Fruit fly (Drosophila melanogaster): Measurements from ENCODE around the gene heca.

heca gene

DNA sequence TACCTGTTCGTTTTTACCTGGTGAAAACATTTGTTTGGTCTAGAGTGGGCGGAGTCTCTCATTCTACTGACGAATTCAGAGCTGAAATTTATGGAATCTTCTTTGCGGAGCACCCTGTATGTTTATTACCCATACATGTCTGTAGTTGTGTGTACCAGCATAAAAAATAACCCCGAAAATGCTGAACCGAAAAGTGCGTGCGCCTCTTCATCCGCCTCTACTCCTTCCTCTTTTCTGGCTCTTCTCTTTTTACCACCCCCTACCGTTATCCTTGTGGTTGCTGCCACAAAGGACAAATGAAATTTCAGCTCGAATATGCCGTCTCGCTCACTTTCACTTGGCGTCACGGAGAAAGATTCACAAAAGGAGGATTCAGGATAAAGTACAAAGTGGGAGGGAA is 3.8 kb upstream of the heca start (continued):
- TF ChIP-seq CG1832 (GFP tag; optimal IDR thresholded peaks at IDR 0.05) = peak; percentile 36
- TF ChIP-seq CG3281 (GFP tag; optimal IDR thresholded peaks at IDR 0.05) = no peak
- TF ChIP-seq CG12942 (GFP tag; optimal IDR thresholded peaks at IDR 0.05) = no peak
- TF ChIP-seq Dfd (GFP tag; optimal IDR thresholded peaks at IDR 0.05) = no peak
- no peak for TF ChIP-seq Mrtf (GFP tag; IDR thresholded peaks at IDR 0.05)
- TF ChIP-seq eyg (GFP tag; optimal IDR thresholded peaks at IDR 0.05) = no peak
- no peak for TF ChIP-seq CG14965 (GFP tag; optimal IDR thresholded peaks at IDR 0.05; ENCODE audit: borderline replicate concordance)
- no peak for TF ChIP-seq hth (optimal IDR thresholded peaks at IDR 0.05)
- TF ChIP-seq run (tag; optimal IDR thresholded peaks at IDR 0.05) = no peak
- TF ChIP-seq CG4707 (GFP tag; optimal IDR thresholded peaks at IDR 0.05) = no peak
- no peak for TF ChIP-seq Sox102F (GFP tag; optimal IDR thresholded peaks at IDR 0.05)
- TF ChIP-seq CG17328 (GFP tag; IDR thresholded peaks at IDR 0.05) = no peak
- no peak for TF ChIP-seq CG30403 (GFP tag; optimal IDR thresholded peaks at IDR 0.05)
- TF ChIP-seq CG12744 (GFP tag; optimal IDR thresholded peaks at IDR 0.05) = no peak
- no peak for TF ChIP-seq CG13424 (tag; optimal IDR thresholded peaks at IDR 0.05)
- no peak for TF ChIP-seq br (optimal IDR thresholded peaks at IDR 0.05)
- TF ChIP-seq cg (GFP tag; optimal IDR thresholded peaks at IDR 0.05) = peak; percentile 52
- peak; percentile 47 for TF ChIP-seq abd-A (tag; optimal IDR thresholded peaks at IDR 0.05)
- peak; percentile 45; the same call in 1 of the 2 replicates for TF ChIP-seq seq (GFP tag; IDR thresholded peaks at IDR 0.05)
- no peak for TF ChIP-seq CG7786 (GFP tag; optimal IDR thresholded peaks at IDR 0.05)
- no peak for TF ChIP-seq Fer3 (tag; optimal IDR thresholded peaks at IDR 0.05)
- no peak for TF ChIP-seq Atf-2 (GFP tag; optimal IDR thresholded peaks at IDR 0.05)
- no peak for TF ChIP-seq CG2116 (GFP tag; optimal IDR thresholded peaks at IDR 0.05)
- TF ChIP-seq zfh2 (GFP tag; optimal IDR thresholded peaks at IDR 0.05) = no peak
- no peak for TF ChIP-seq CG10979 (tag; optimal IDR thresholded peaks at IDR 0.05)
- TF ChIP-seq CG11560 (tag; IDR thresholded peaks at IDR 0.05) = no peak

DNA sequence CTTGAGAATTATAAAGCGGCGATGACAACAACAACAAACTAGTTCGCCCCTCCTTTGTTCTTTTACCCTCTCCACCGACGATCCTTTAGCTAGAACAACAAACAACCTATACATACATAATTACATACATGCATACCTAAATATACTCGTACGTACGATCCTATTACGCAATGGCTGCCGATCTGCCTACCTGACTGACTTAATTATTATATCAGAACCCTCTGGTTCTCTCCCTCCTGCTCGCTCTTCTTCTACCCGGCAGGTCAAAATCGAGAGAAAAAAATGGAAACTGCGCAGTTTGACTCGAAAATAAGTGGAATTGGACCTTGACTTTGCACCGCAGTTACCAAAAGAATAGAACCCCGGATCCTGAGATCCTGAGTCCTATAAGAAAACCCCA is 1.8 kb upstream of the heca start:
- peak; percentile 56 for TF ChIP-seq CG17385 (GFP tag; optimal IDR thresholded peaks at IDR 0.05)
- peak; percentile 20 for TF ChIP-seq cg (GFP tag; optimal IDR thresholded peaks at IDR 0.05)
- TF ChIP-seq CG9437 (GFP tag; optimal IDR thresholded peaks at IDR 0.05) = no peak
- no peak for TF ChIP-seq pzg (GFP tag; optimal IDR thresholded peaks at IDR 0.05)
- peak; percentile 76 for TF ChIP-seq CG4360 (GFP tag; IDR thresholded peaks at IDR 0.05)
- TF ChIP-seq zen (tag; optimal IDR thresholded peaks at IDR 0.05) = peak; percentile 55
- peak; percentile 68 for TF ChIP-seq CG15479 (GFP tag; optimal IDR thresholded peaks at IDR 0.05)
- TF ChIP-seq CG4730 (GFP tag; IDR thresholded peaks at IDR 0.05) = no peak
- peak; percentile 57 for TF ChIP-seq sqz (GFP tag; optimal IDR thresholded peaks at IDR 0.05)
- TF ChIP-seq HLH4C (GFP tag; IDR thresholded peaks at IDR 0.05; ENCODE audit: partially characterized antibody) = no peak
- peak in 1 of 2 experiments; percentile 93 for TF ChIP-seq tll (GFP tag; optimal IDR thresholded peaks at IDR 0.05)
- TF ChIP-seq cad (GFP tag; optimal IDR thresholded peaks at IDR 0.05) = peak; percentile 19

DNA sequence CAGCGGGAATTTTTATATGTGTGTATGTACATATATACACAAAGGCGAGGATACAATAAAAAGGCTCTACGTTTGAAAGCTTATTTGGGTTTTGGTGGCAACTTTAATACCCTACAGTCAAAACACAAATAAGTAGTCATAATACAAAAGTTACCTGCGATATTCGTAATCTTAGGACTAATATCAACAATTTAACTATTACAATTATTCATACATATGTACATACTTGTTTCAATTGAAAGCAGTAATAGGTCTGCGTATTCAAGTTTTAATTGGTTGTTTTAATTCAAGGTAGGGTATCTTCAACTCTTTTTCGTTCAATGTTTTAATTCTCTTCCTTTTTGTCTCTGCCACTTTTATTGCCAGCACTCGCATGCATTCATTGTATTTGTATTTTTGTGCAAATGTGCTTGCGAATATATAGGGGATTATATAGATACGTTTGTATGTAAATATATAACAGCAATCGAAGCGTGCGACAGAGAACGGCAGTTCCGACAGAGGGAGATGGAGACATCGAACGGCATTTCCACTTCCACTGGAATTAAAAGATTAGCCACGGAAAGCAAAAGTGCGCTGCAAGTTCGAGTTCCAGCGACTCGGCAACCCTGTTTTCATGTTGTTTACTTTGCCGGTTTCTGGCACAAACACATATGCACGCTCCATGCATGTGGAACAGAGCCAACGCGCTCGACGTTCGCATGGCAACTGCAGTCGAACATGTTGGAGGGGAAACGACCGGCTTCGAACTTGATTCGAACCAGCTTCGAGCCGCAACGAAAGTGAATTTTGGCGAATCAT is 1.1 kb upstream of the heca start:
- peak; percentile 49 for TF ChIP-seq lbe (GFP tag; optimal IDR thresholded peaks at IDR 0.05)
- no peak for TF ChIP-seq jigr1 (GFP tag; IDR thresholded peaks at IDR 0.05)
- no peak for TF ChIP-seq Eip74EF (GFP tag; optimal IDR thresholded peaks at IDR 0.05)
- TF ChIP-seq Nf-YC (tag; optimal IDR thresholded peaks at IDR 0.05) = peak; percentile 33
- TF ChIP-seq Dip3 (GFP tag; optimal IDR thresholded peaks at IDR 0.05) = no peak
- no peak for TF ChIP-seq NK7.1 (GFP tag; optimal IDR thresholded peaks at IDR 0.05)
- peak; percentile 54 for TF ChIP-seq CG4424 (GFP tag; optimal IDR thresholded peaks at IDR 0.05)
- no peak for TF ChIP-seq org-1 (GFP tag; optimal IDR thresholded peaks at IDR 0.05)
- peak; percentile 58; the same call in 1 of the 2 replicates for TF ChIP-seq CG14014 (GFP tag; IDR thresholded peaks at IDR 0.05)
- TF ChIP-seq CG7928 (GFP tag; optimal IDR thresholded peaks at IDR 0.05) = no peak
- no peak for TF ChIP-seq CG7372 (GFP tag; IDR thresholded peaks at IDR 0.05)
- TF ChIP-seq CG9727 (GFP tag; optimal IDR thresholded peaks at IDR 0.05) = peak; percentile 34
- TF ChIP-seq row (GFP tag; IDR thresholded peaks at IDR 0.05) = peak; percentile 77
